Fruit fly (Drosophila melanogaster): Measurements from ENCODE around the gene Ocrl.

DNA sequence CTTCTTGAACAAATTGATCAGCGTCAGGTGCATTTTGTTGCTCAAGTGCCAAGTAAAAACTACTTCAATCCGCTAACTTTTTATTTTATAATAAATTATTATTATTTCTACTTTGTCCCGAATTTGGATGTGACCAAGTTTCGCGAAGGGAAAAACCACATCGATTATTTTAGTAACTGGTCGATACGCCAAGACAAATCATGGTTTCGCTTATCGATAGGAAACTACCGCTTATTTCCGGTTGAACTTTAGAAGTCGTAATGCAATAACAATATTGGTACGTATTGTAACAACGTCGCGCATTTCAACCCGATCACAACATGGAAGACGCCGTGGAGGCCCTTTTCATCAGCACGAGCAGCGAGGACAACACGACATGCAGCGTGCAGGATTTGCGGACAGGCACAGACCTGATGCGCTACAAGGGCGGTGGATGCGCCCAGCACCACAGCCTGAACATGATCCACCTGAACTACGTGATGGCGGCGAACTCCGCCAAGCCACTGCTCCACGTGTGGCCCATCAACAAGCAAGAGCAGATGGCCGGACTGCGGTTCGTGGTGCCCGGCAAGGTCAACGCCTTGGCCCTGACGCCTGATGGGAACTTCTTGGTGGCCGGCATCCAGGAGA lies 45.6 kb upstream of the Ocrl start, which contains the start of the genes CG14817 and CG14805:
- no peak for TF ChIP-seq kay (GFP tag; ENCODE audit: borderline replicate concordance)
- TF ChIP-seq ovo (GFP tag; optimal IDR thresholded peaks at IDR 0.05) = peak; percentile 71
- TF ChIP-seq CG7045 (GFP tag; optimal IDR thresholded peaks at IDR 0.05) = peak; percentile 58
- peak; percentile 90 for TF ChIP-seq CG11617 (GFP tag; optimal IDR thresholded peaks at IDR 0.05)
- no peak for TF ChIP-seq CG5204 (GFP tag; optimal IDR thresholded peaks at IDR 0.05)
- TF ChIP-seq cnc (optimal IDR thresholded peaks at IDR 0.05) = no peak
- TF ChIP-seq Hr96 (GFP tag; optimal IDR thresholded peaks at IDR 0.05) = no peak
- peak; percentile 58 for TF ChIP-seq CG12768 (GFP tag; optimal IDR thresholded peaks at IDR 0.05)
- peak; percentile 70 for TF ChIP-seq pad (GFP tag; optimal IDR thresholded peaks at IDR 0.05)
- TF ChIP-seq CG14711 (tag; optimal IDR thresholded peaks at IDR 0.05) = peak; percentile 79
- peak; percentile 63 for TF ChIP-seq tj (GFP tag; optimal IDR thresholded peaks at IDR 0.05)
- peak; percentile 68 for TF ChIP-seq CG1620 (GFP tag; optimal IDR thresholded peaks at IDR 0.05)

Data from whole organism, adult.